Worm (Caenorhabditis elegans): ENCODE measurements around the gene F55F10.1.
"Not testable (repeated sequence)": the region's sequence is repeated elsewhere in the genome, so short reads cannot be mapped to it uniquely, and the experiment has no call there.

The F55F10.1 gene

ce11 chrIV:4360497-4360896, at the start of gene F55F10.1:
F55F10.1 (plus strand) TSS chrIV:4360837.
- TF ChIP-seq unc-62 (GFP tag; optimal IDR thresholded peaks at IDR 0.05): no peak

ce11 chrIV:4316813-4317408, 43.7 kb upstream of the F55F10.1 start, which contains the start of gene Y24D9B.1:
Y24D9B.1 (plus strand) TSS chrIV:4317358.
- TF ChIP-seq unc-62 (GFP tag; optimal IDR thresholded peaks at IDR 0.05): no peak

- TF ChIP-seq unc-62 (GFP tag; optimal IDR thresholded peaks at IDR 0.05): no peak
Observed at ce11 chrIV:4317638-4318037, 43.0 kb upstream of the F55F10.1 start.

ce11 chrIV:4318056-4318455, 42.6 kb upstream of the F55F10.1 start:
- TF ChIP-seq unc-62 (GFP tag; optimal IDR thresholded peaks at IDR 0.05): no peak

ce11 chrIV:4319473-4319872, 41.2 kb upstream of the F55F10.1 start:
- TF ChIP-seq unc-62 (GFP tag; optimal IDR thresholded peaks at IDR 0.05): no peak

- no peak for TF ChIP-seq unc-62 (GFP tag; optimal IDR thresholded peaks at IDR 0.05)
Observed at ce11 chrIV:4326445-4326844, 34.2 kb upstream of the F55F10.1 start, which contains the start of gene trpl-2. trpl-2 (plus strand) TSS chrIV:4326654.

- no peak for TF ChIP-seq unc-62 (GFP tag; optimal IDR thresholded peaks at IDR 0.05)
Observed at ce11 chrIV:4336139-4336851, 24.3 kb upstream of the F55F10.1 start, which contains the start of the genes W03B1.3 and oac-51. W03B1.3 (minus strand) TSS chrIV:4336239. oac-51 (plus strand) TSS chrIV:4336801.

- no peak for TF ChIP-seq unc-62 (GFP tag; optimal IDR thresholded peaks at IDR 0.05)
Observed at ce11 chrIV:4338217-4338616, 22.4 kb upstream of the F55F10.1 start.

ce11 chrIV:4344828-4345227, 15.8 kb upstream of the F55F10.1 start:
- TF ChIP-seq unc-62 (GFP tag; optimal IDR thresholded peaks at IDR 0.05): no peak

- no peak for TF ChIP-seq unc-62 (GFP tag; optimal IDR thresholded peaks at IDR 0.05)
Observed at ce11 chrIV:4346512-4346911, 14.1 kb upstream of the F55F10.1 start, which contains the start of gene oac-52. oac-52 (minus strand) TSS chrIV:4346612.

- TF ChIP-seq unc-62 (GFP tag; optimal IDR thresholded peaks at IDR 0.05): no peak
Observed at ce11 chrIV:4347578-4348003, 13.0 kb upstream of the F55F10.1 start.

- not testable (repeated sequence) for TF ChIP-seq unc-62 (GFP tag; optimal IDR thresholded peaks at IDR 0.05)
Observed at ce11 chrIV:4348146-4348545, 12.5 kb upstream of the F55F10.1 start, which contains the start of gene W03B1.5. W03B1.5 (plus strand) TSS chrIV:4348446.

ce11 chrIV:4356879-4357278, 3.8 kb upstream of the F55F10.1 start, which contains the start of gene W03B1.9:
W03B1.9 (minus strand) TSS chrIV:4356979.
- TF ChIP-seq unc-62 (GFP tag; optimal IDR thresholded peaks at IDR 0.05): no peak

- no peak for TF ChIP-seq unc-62 (GFP tag; optimal IDR thresholded peaks at IDR 0.05)
Observed at ce11 chrIV:4357296-4357695, 3.3 kb upstream of the F55F10.1 start, which contains the start of gene sars-2. sars-2 (plus strand) TSS chrIV:4357636.

ce11 chrIV:4359653-4360052, 984 bp upstream of the F55F10.1 start, which contains the start of gene F55F10.3:
F55F10.3 (plus strand) TSS chrIV:4359953.
- no peak for TF ChIP-seq unc-62 (GFP tag; optimal IDR thresholded peaks at IDR 0.05)

- no peak for TF ChIP-seq unc-62 (GFP tag; optimal IDR thresholded peaks at IDR 0.05)
Observed at ce11 chrIV:4369116-4369515, 8.5 kb downstream of the F55F10.1 start.

ce11 chrIV:4386351-4386750, 25.7 kb downstream of the F55F10.1 start, which contains the start of gene tald-1:
tald-1 (plus strand) TSS chrIV:4386651.
- TF ChIP-seq unc-62 (GFP tag; optimal IDR thresholded peaks at IDR 0.05): no peak
